Worm (Caenorhabditis elegans): ENCODE measurements around the gene skpo-2.

ce11 chrII:3443154-3443553 lies 6.8 kb upstream of the skpo-2 start, which contains the start of gene C16C8.22:
- TF ChIP-seq elt-2 (tag; optimal IDR thresholded peaks at IDR 0.05): no peak
- TF ChIP-seq unc-62 (GFP tag; optimal IDR thresholded peaks at IDR 0.05): no peak
- TF ChIP-seq swsn-7 (tag; optimal IDR thresholded peaks at IDR 0.05): no peak
- no peak for TF ChIP-seq unc-130 (tag; optimal IDR thresholded peaks at IDR 0.05)
- TF ChIP-seq lsy-2 (tag; optimal IDR thresholded peaks at IDR 0.05): no peak
- no peak for TF ChIP-seq sox-4 (tag; optimal IDR thresholded peaks at IDR 0.05)
- no peak for TF ChIP-seq rnt-1 (tag; optimal IDR thresholded peaks at IDR 0.05)
- no peak for TF ChIP-seq pag-3 (tag; optimal IDR thresholded peaks at IDR 0.05; ENCODE audit: borderline replicate concordance, insufficient read depth)
- no peak for TF ChIP-seq dpl-1 (GFP tag; optimal IDR thresholded peaks at IDR 0.05)
- TF ChIP-seq snpc-4 (tag; optimal IDR thresholded peaks at IDR 0.05): no peak

All from whole organism, L1 larva.